Worm (Caenorhabditis elegans) whole organism, L2 larva: ENCODE measurements around the gene B0244.9.
A peak's percentile ranks its signal among the peaks of the same experiment; 100 is the strongest.

Experiments
- C34F6.9 ChIP-seq: fragments of 150-350 bp; optimal IDR thresholded peaks from 2 replicates; lab custom pipeline; 2014; ENCODE audit warnings: missing biosample characterization, missing genetic modification characterization
- R02D3.7 ChIP-seq: fragments of 150-350 bp; optimal IDR thresholded peaks from 2 replicates; lab custom pipeline; 2014; ENCODE audit warnings: missing biosample characterization, missing genetic modification characterization
- Y55F3AM.14 ChIP-seq: fragments of 200-800 bp; sonication (Bioruptor generic); optimal IDR thresholded peaks from 2 replicates; lab custom pipeline; 2018; ENCODE audit warnings: mild to moderate bottlenecking, missing genetic modification characterization, missing compliant biosample characterization
- alr-1 ChIP-seq: fragments of 150-350 bp; optimal IDR thresholded peaks from 2 replicates; lab custom pipeline; 2014; ENCODE audit warnings: missing biosample characterization, missing genetic modification characterization
- aly-2 ChIP-seq: fragments of 150-350 bp; optimal IDR thresholded peaks from 2 replicates; lab custom pipeline; 2014; ENCODE audit warnings: missing biosample characterization, missing genetic modification characterization
- ama-1 ChIP-seq: fragments of 150-350 bp; optimal IDR thresholded peaks from 2 replicates; lab custom pipeline; 2018; ENCODE audit warnings: inconsistent platforms
- ceh-16 ChIP-seq: fragments of 150-350 bp; optimal IDR thresholded peaks from 2 replicates; lab custom pipeline; 2014; ENCODE audit warnings: missing biosample characterization, missing genetic modification characterization
- ceh-82 ChIP-seq: fragments of 150-350 bp; optimal IDR thresholded peaks from 2 replicates; lab custom pipeline; 2014; ENCODE audit warnings: missing biosample characterization, missing genetic modification characterization
- crh-2 ChIP-seq: sonication (generic microtip); optimal IDR thresholded peaks from 2 replicates; lab custom pipeline; 2017; ENCODE audit warnings: missing biosample characterization, missing genetic modification characterization
- dmd-4 ChIP-seq: sonication (generic microtip); optimal IDR thresholded peaks from 2 replicates; lab custom pipeline; 2017; ENCODE audit warnings: missing biosample characterization, missing genetic modification characterization
- elt-1 ChIP-seq: fragments of 150-350 bp; optimal IDR thresholded peaks from 2 replicates; lab custom pipeline; 2014; ENCODE audit warnings: missing biosample characterization, missing genetic modification characterization
- fos-1 ChIP-seq: fragments of 150-350 bp; optimal IDR thresholded peaks from 2 replicates; lab custom pipeline; 2014; ENCODE audit warnings: missing biosample characterization, missing genetic modification characterization
- gmeb-1 ChIP-seq: fragments of 150-350 bp; optimal IDR thresholded peaks from 2 replicates; lab custom pipeline; 2014; ENCODE audit warnings: missing biosample characterization, missing genetic modification characterization
- lin-13 ChIP-seq: fragments of 150-350 bp; optimal IDR thresholded peaks from 2 replicates; lab custom pipeline; 2014; ENCODE audit warnings: missing biosample characterization, missing genetic modification reagents, missing genetic modification characterization
- lin-39 ChIP-seq: fragments of 150-350 bp; optimal IDR thresholded peaks from 2 replicates; lab custom pipeline; 2014; ENCODE audit warnings: missing biosample characterization, missing genetic modification reagents, missing genetic modification characterization
- lsy-2 ChIP-seq, 2 experiments: fragments of 150-350 bp in 1 of 2; sonication (generic microtip) in 1 of 2; optimal IDR thresholded peaks; 2 replicates each; lab custom pipeline; 2014 to 2017; ENCODE audit warnings: missing biosample characterization in 2 of 2, missing genetic modification characterization in 2 of 2
- mbf-1 ChIP-seq: sonication (generic microtip); optimal IDR thresholded peaks from 2 replicates; lab custom pipeline; 2017; ENCODE audit warnings: missing biosample characterization, missing genetic modification characterization
- nhr-11 ChIP-seq: fragments of 150-350 bp; optimal IDR thresholded peaks from 2 replicates; lab custom pipeline; 2014; ENCODE audit warnings: missing biosample characterization, missing genetic modification characterization
- nhr-12 ChIP-seq: fragments of 150-350 bp; optimal IDR thresholded peaks from 2 replicates; lab custom pipeline; 2014; ENCODE audit warnings: missing biosample characterization, missing genetic modification characterization
- nhr-21 ChIP-seq: fragments of 150-350 bp; optimal IDR thresholded peaks from 2 replicates; lab custom pipeline; 2014; ENCODE audit warnings: missing biosample characterization, missing genetic modification characterization
- nhr-23 ChIP-seq: fragments of 150-350 bp; optimal IDR thresholded peaks from 2 replicates; lab custom pipeline; 2014; ENCODE audit warnings: missing biosample characterization, missing genetic modification reagents, missing genetic modification characterization
- nhr-237 ChIP-seq: fragments of 150-350 bp; optimal IDR thresholded peaks from 2 replicates; lab custom pipeline; 2014; ENCODE audit warnings: missing biosample characterization, missing genetic modification characterization
- nhr-6 ChIP-seq: fragments of 150-350 bp; optimal IDR thresholded peaks from 2 replicates; lab custom pipeline; 2014; ENCODE audit warnings: missing biosample characterization, missing genetic modification characterization
- nhr-77 ChIP-seq: fragments of 150-350 bp; optimal IDR thresholded peaks from 2 replicates; lab custom pipeline; 2014; ENCODE audit warnings: missing biosample characterization, missing genetic modification characterization
- peb-1 ChIP-seq: fragments of 150-350 bp; optimal IDR thresholded peaks from 2 replicates; lab custom pipeline; 2014; ENCODE audit warnings: missing biosample characterization, missing genetic modification characterization
- skn-1 ChIP-seq: sonication (generic microtip); optimal IDR thresholded peaks from 2 replicates; lab custom pipeline; 2017; ENCODE audit warnings: missing biosample characterization, missing genetic modification characterization
- sma-3 ChIP-seq: sonication (generic microtip); optimal IDR thresholded peaks from 2 replicates; lab custom pipeline; 2016; ENCODE audit warnings: missing genetic modification reagents, missing genetic modification characterization, missing compliant biosample characterization
- sma-9 ChIP-seq, 2 experiments: fragments of 150-350 bp in 1 of 2; sonication (generic microtip) in 1 of 2; optimal IDR thresholded peaks; 2 replicates each; lab custom pipeline; 2014 to 2016; ENCODE audit warnings: missing genetic modification characterization in 2 of 2, mild to moderate bottlenecking in 1 of 2, missing biosample characterization in 1 of 2, missing compliant biosample characterization in 1 of 2, missing genetic modification reagents in 1 of 2, moderate library complexity in 1 of 2
- snpc-4 ChIP-seq: fragments of 150-350 bp; optimal IDR thresholded peaks from 2 replicates; lab custom pipeline; 2014; ENCODE audit warnings: missing biosample characterization, missing genetic modification characterization
- unc-39 ChIP-seq: fragments of 150-350 bp; optimal IDR thresholded peaks from 2 replicates; lab custom pipeline; 2014; ENCODE audit warnings: missing biosample characterization, missing genetic modification characterization
- unc-62 ChIP-seq: fragments of 150-350 bp; optimal IDR thresholded peaks from 2 replicates; lab custom pipeline; 2014; ENCODE audit warnings: missing biosample characterization, missing genetic modification reagents, missing genetic modification characterization
- zag-1 ChIP-seq: fragments of 150-350 bp; optimal IDR thresholded peaks from 2 replicates; lab custom pipeline; 2014; ENCODE audit warnings: missing biosample characterization, missing genetic modification characterization
- ztf-11 ChIP-seq: sonication (generic microtip); optimal IDR thresholded peaks from 2 replicates; lab custom pipeline; 2017; ENCODE audit warnings: missing biosample characterization, missing genetic modification characterization

B0244.9 gene

DNA sequence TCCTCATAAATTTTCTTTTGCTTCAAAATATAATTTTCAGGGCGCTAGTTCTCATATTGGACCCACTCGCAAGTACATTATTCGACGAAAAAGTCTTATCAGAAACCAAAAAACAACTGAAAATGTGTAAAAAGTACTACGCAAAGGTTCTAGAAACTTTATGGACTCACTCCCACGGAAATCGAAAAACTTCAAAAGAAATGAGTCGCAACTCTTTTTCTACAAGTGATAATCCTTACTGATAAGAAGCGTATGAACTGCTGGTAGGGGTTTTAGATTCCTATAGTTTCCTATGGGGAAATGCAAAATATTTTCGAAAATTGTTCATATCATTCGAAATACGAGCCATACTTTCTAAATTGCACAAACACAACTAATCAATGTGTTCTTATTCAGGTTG, 13.7 kb upstream of the B0244.9 start, which contains the start of gene B0244.5:
Gene B0244.5, plus strand, starts transcription at position 301 of the 400 bp plus-strand sequence.
- no peak for TF ChIP-seq ceh-82 (tag; lab: Kevin White, UChicago)
- no peak for TF ChIP-seq R02D3.7 (tag; lab: Kevin White, UChicago)
- TF ChIP-seq Y55F3AM.14 (GFP tag; lab: Kevin White, UChicago): no peak
- peak; percentile 4 for TF ChIP-seq fos-1 (tag; lab: Kevin White, UChicago)
- TF ChIP-seq, all 48 proteins: peak for 1

- TF ChIP-seq unc-62 (GFP tag; lab: Kevin White, UChicago) (no peak), unc-39 (tag; lab: Kevin White, UChicago) (no peak), peb-1 (tag; lab: Kevin White, UChicago) (no peak)
Measured at ce11 chrIII:5743084-5743483, 12.3 kb upstream of the B0244.9 start, which contains the start of gene B0244.15. Gene B0244.15 (plus strand): TSS chrIII:5743384.

- TF ChIP-seq nhr-6 (tag; lab: Kevin White, UChicago) (no peak), ztf-11 (tag; lab: Kevin White, UChicago) (no peak), ceh-82 (tag; lab: Kevin White, UChicago) (no peak), zag-1 (tag; lab: Kevin White, UChicago) (no peak), C34F6.9 (tag; lab: Kevin White, UChicago) (no peak), nhr-77 (no peak), elt-1 (tag; lab: Kevin White, UChicago) (no peak), ama-1 (lab: Kevin White, UChicago) (no peak), lsy-2 (tag; optimal IDR thresholded peaks at IDR 0.05; lab: Kevin White, UChicago) (no peak), nhr-11 (no peak)
Measured at ce11 chrIII:5740666-5741065, 9.8 kb upstream of the B0244.9 start, which contains the start of gene B0244.16. Gene B0244.16 (plus strand): TSS chrIII:5740966.

DNA sequence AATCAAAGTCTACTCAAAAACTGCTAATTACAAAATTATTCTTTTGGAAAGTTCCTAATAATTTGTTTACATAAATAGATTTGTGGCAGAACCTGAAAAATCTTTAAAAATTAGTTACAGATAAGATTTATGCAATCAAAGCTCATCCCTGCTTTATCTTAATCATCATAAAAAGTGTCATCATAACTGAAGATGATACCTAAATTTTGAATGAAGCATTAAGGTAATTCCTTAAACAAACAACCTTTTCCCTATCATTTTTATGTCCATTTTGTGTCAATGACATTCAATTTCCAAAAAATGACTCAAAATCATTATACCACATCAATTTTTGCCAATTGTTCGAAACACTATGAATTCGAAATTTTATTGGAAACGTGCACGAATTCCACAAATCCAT, 6.9 kb upstream of the B0244.9 start, which contains the start of gene B0244.6:
Gene B0244.6, plus strand, starts transcription at position 301 of the 400 bp plus-strand sequence.
- TF ChIP-seq aly-2 (tag; lab: Kevin White, UChicago) (no peak), elt-1 (tag; lab: Kevin White, UChicago) (no peak), R02D3.7 (tag; lab: Kevin White, UChicago) (no peak), ama-1 (lab: Kevin White, UChicago) (no peak)

DNA sequence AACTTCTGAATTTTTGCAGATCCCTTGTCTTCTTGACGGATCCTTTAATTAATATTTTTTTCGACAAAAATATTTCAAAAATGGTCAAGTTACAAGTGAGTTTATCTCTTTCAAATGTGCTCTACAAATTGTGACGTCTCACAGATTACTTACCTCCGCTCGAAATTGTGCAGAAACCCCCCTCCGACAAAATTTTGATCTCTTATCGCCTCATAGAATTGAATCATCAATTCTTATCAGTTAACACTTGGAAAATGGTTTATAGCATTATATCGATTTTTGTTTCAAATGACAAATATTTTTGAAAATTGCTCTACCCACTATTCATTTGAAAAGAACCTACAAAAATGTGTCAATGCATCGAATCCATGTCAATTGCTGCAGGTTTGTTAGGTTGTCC, 4.1 kb upstream of the B0244.9 start, which contains the start of gene B0244.10:
Gene B0244.10, plus strand, starts transcription at position 254 of the 400 bp plus-strand sequence.
- TF ChIP-seq nhr-237: no peak
- no peak for TF ChIP-seq R02D3.7 (tag; lab: Kevin White, UChicago)
- TF ChIP-seq alr-1: no peak
- TF ChIP-seq fos-1 (tag; lab: Kevin White, UChicago): peak; percentile 98
- TF ChIP-seq crh-2 (tag; lab: Kevin White, UChicago): peak; percentile 34
- no peak for TF ChIP-seq Y55F3AM.14 (GFP tag; lab: Kevin White, UChicago)
- TF ChIP-seq gmeb-1 (tag; lab: Kevin White, UChicago): peak; percentile 2
- TF ChIP-seq, all 48 proteins: peak for 3

- TF ChIP-seq Y55F3AM.14 (GFP tag; lab: Kevin White, UChicago) (no peak), alr-1 (no peak), mbf-1 (tag; lab: Kevin White, UChicago) (no peak), ceh-16 (tag; lab: Kevin White, UChicago) (no peak), nhr-77 (no peak), aly-2 (tag; lab: Kevin White, UChicago) (no peak), nhr-23 (tag; lab: Kevin White, UChicago) (no peak), R02D3.7 (tag; lab: Kevin White, UChicago) (no peak), unc-62 (GFP tag; lab: Kevin White, UChicago) (no peak)
Measured at ce11 chrIII:5734328-5734727, 3.5 kb upstream of the B0244.9 start.

DNA sequence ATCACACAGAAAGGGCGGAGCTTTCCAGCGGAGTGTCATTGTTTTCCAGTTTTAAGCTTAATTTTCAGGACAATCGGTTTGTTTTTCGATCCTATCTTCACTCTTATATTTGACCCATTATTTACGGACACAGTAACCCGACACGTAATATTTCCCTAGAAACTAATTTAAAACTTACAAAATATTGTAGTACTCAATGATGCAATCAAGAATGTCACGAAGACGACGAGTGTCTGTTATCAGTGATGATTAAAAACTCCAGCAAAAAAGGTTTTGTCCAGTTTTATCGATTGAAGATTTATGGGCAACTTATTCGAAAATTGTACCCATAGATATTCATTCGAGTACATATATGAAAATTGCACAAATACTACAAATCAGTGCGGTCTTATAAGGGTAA, 2.1 kb upstream of the B0244.9 start, which contains the start of gene B0244.17:
Gene B0244.17, plus strand, starts transcription at position 301 of the 400 bp plus-strand sequence.
- TF ChIP-seq fos-1 (tag; lab: Kevin White, UChicago) (peak; percentile 73), ceh-82 (tag; lab: Kevin White, UChicago) (no peak)

DNA sequence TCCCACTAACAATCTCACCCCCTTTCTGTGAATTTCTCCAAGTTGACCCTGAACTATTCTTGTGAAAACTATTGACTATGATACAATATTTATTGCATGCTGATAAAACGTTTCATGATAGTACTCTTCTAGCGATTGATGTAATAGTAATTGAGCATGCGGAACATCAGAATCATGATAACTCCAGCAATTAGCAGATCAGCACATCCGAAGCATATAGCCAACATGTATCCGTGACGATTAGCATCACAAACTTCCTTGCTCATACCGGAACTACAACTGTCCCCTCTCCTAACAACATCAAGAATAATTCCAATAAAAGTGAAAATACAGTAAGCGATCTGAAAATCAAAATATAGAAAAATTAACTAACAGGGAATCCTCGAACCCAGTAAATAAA, 789 bp downstream of the B0244.9 start:
- TF ChIP-seq nhr-237: no peak

ce11 chrIII:5729367-5729766, 1.5 kb downstream of the B0244.9 start:
- no peak for TF ChIP-seq lin-13 (GFP tag; lab: Kevin White, UChicago)
- TF ChIP-seq snpc-4 (tag; lab: Kevin White, UChicago): no peak
- TF ChIP-seq sma-9 (GFP tag; optimal IDR thresholded peaks at IDR 0.05; lab: Kevin White, UChicago): no peak
- no peak for TF ChIP-seq sma-9 (tag; optimal IDR thresholded peaks at IDR 0.05; lab: Kevin White, UChicago)
- no peak for TF ChIP-seq unc-39 (tag; lab: Kevin White, UChicago)
- TF ChIP-seq dmd-4 (tag; lab: Kevin White, UChicago): no peak
- TF ChIP-seq elt-1 (tag; lab: Kevin White, UChicago): no peak
- no peak for TF ChIP-seq nhr-21 (tag; lab: Kevin White, UChicago)
- no peak for TF ChIP-seq fos-1 (tag; lab: Kevin White, UChicago)
- TF ChIP-seq nhr-12 (tag; lab: Kevin White, UChicago): no peak
- no peak for TF ChIP-seq aly-2 (tag; lab: Kevin White, UChicago)
- no peak for TF ChIP-seq peb-1 (tag; lab: Kevin White, UChicago)
- TF ChIP-seq ceh-82 (tag; lab: Kevin White, UChicago): no peak
- TF ChIP-seq alr-1: no peak
- TF ChIP-seq ceh-16 (tag; lab: Kevin White, UChicago): no peak
- TF ChIP-seq sma-3: no peak
- no peak for TF ChIP-seq skn-1 (tag; lab: Kevin White, UChicago)
- no peak for TF ChIP-seq lin-39
- TF ChIP-seq R02D3.7 (tag; lab: Kevin White, UChicago): no peak
- TF ChIP-seq, all 48 proteins: peak for 0
